Worm (Caenorhabditis elegans): ENCODE data around the gene C46E10.8.
"Not testable (repeated sequence)": the region's sequence is repeated elsewhere in the genome, so short reads cannot be mapped to it uniquely, and the experiment has no call there.

C46E10.8 gene

ce11 chrII:3727996-3728395 is at the start of gene C46E10.8:
Gene C46E10.8, minus strand, starts transcription at chrII:3728096.
- TF ChIP-seq cog-1 (tag; optimal IDR thresholded peaks at IDR 0.05) = no peak
- TF ChIP-seq ztf-29 (GFP tag; IDR thresholded peaks at IDR 0.05) = no peak
- TF ChIP-seq flt-1 (GFP tag; IDR thresholded peaks at IDR 0.05) = no peak
- TF ChIP-seq klf-2 (GFP tag; conservative IDR thresholded peaks at IDR 0.05) = no peak
- TF ChIP-seq tab-1 (GFP tag; IDR thresholded peaks at IDR 0.05) = no peak
- no peak for TF ChIP-seq ztf-23 (GFP tag; IDR thresholded peaks at IDR 0.05)
- no peak for TF ChIP-seq med-1 (GFP tag; optimal IDR thresholded peaks at IDR 0.05; ENCODE audit: insufficient read depth)
- no peak for TF ChIP-seq T22C8.4 (GFP tag; IDR thresholded peaks at IDR 0.05)
- TF ChIP-seq ref-1 (GFP tag; conservative IDR thresholded peaks at IDR 0.05) = no peak

ce11 chrII:3775719-3776118 is 47.8 kb upstream of the C46E10.8 start, which contains the start of gene T24E12.3:
Gene T24E12.3, plus strand, starts transcription at chrII:3776019.
- no peak for TF ChIP-seq tab-1 (GFP tag; IDR thresholded peaks at IDR 0.05)
- TF ChIP-seq ref-1 (GFP tag; conservative IDR thresholded peaks at IDR 0.05) = no peak
- no peak for TF ChIP-seq ztf-29 (GFP tag; IDR thresholded peaks at IDR 0.05)
- no peak for TF ChIP-seq ztf-23 (GFP tag; IDR thresholded peaks at IDR 0.05)
- TF ChIP-seq cog-1 (tag; optimal IDR thresholded peaks at IDR 0.05) = no peak
- no peak for TF ChIP-seq T22C8.4 (GFP tag; IDR thresholded peaks at IDR 0.05)
- no peak for TF ChIP-seq klf-2 (GFP tag; conservative IDR thresholded peaks at IDR 0.05)
- no peak for TF ChIP-seq flt-1 (GFP tag; IDR thresholded peaks at IDR 0.05)

- TF ChIP-seq T22C8.4 (GFP tag; IDR thresholded peaks at IDR 0.05) (no peak), med-1 (GFP tag; optimal IDR thresholded peaks at IDR 0.05; ENCODE audit: insufficient read depth) (no peak), cog-1 (tag; optimal IDR thresholded peaks at IDR 0.05) (no peak), klf-2 (GFP tag; conservative IDR thresholded peaks at IDR 0.05) (no peak), ztf-23 (GFP tag; IDR thresholded peaks at IDR 0.05) (no peak), ref-1 (GFP tag; conservative IDR thresholded peaks at IDR 0.05) (no peak), ztf-29 (GFP tag; IDR thresholded peaks at IDR 0.05) (no peak), tab-1 (GFP tag; IDR thresholded peaks at IDR 0.05) (no peak), flt-1 (GFP tag; IDR thresholded peaks at IDR 0.05) (no peak)
Measured at ce11 chrII:3773130-3773529, 45.2 kb upstream of the C46E10.8 start, which contains the start of gene T24E12.10. Gene T24E12.10, minus strand, starts transcription at chrII:3773230.

ce11 chrII:3771640-3772039 is 43.7 kb upstream of the C46E10.8 start:
- no peak for TF ChIP-seq ztf-29 (GFP tag; IDR thresholded peaks at IDR 0.05)
- no peak for TF ChIP-seq med-1 (GFP tag; optimal IDR thresholded peaks at IDR 0.05; ENCODE audit: insufficient read depth)
- TF ChIP-seq ztf-23 (GFP tag; IDR thresholded peaks at IDR 0.05) = no peak
- no peak for TF ChIP-seq tab-1 (GFP tag; IDR thresholded peaks at IDR 0.05)
- TF ChIP-seq flt-1 (GFP tag; IDR thresholded peaks at IDR 0.05) = no peak
- TF ChIP-seq ref-1 (GFP tag; conservative IDR thresholded peaks at IDR 0.05) = no peak

- no peak for TF ChIP-seq T22C8.4 (GFP tag; IDR thresholded peaks at IDR 0.05)
- TF ChIP-seq ztf-23 (GFP tag; IDR thresholded peaks at IDR 0.05) = no peak
- TF ChIP-seq tab-1 (GFP tag; IDR thresholded peaks at IDR 0.05) = no peak
- no peak for TF ChIP-seq cog-1 (tag; optimal IDR thresholded peaks at IDR 0.05)
- no peak for TF ChIP-seq ztf-29 (GFP tag; IDR thresholded peaks at IDR 0.05)
Measured at ce11 chrII:3764486-3764885, 36.6 kb upstream of the C46E10.8 start, which contains the start of gene srx-112. Gene srx-112, minus strand, starts transcription at chrII:3764586.

ce11 chrII:3761599-3761998 is 33.7 kb upstream of the C46E10.8 start, which contains the start of gene T24E12.6:
Gene T24E12.6, minus strand, starts transcription at chrII:3761699.
- TF ChIP-seq med-1 (GFP tag; optimal IDR thresholded peaks at IDR 0.05; ENCODE audit: insufficient read depth); T22C8.4 (GFP tag; IDR thresholded peaks at IDR 0.05); ztf-29 (GFP tag; IDR thresholded peaks at IDR 0.05): not testable (repeated sequence)

ce11 chrII:3759010-3759409 is 31.1 kb upstream of the C46E10.8 start, which contains the start of gene T24E12.12:
Gene T24E12.12, plus strand, starts transcription at chrII:3759290.
- TF ChIP-seq ztf-23 (GFP tag; IDR thresholded peaks at IDR 0.05) (no peak), ztf-29 (GFP tag; IDR thresholded peaks at IDR 0.05) (no peak), ref-1 (GFP tag; conservative IDR thresholded peaks at IDR 0.05) (no peak), med-1 (GFP tag; optimal IDR thresholded peaks at IDR 0.05; ENCODE audit: insufficient read depth) (no peak), flt-1 (GFP tag; IDR thresholded peaks at IDR 0.05) (no peak), cog-1 (tag; optimal IDR thresholded peaks at IDR 0.05) (no peak)

- TF ChIP-seq tab-1 (GFP tag; IDR thresholded peaks at IDR 0.05) = no peak
- TF ChIP-seq T22C8.4 (GFP tag; IDR thresholded peaks at IDR 0.05) = no peak
- no peak for TF ChIP-seq med-1 (GFP tag; optimal IDR thresholded peaks at IDR 0.05; ENCODE audit: insufficient read depth)
- no peak for TF ChIP-seq ref-1 (GFP tag; conservative IDR thresholded peaks at IDR 0.05)
- no peak for TF ChIP-seq flt-1 (GFP tag; IDR thresholded peaks at IDR 0.05)
- no peak for TF ChIP-seq cog-1 (tag; optimal IDR thresholded peaks at IDR 0.05)
- no peak for TF ChIP-seq ztf-29 (GFP tag; IDR thresholded peaks at IDR 0.05)
- no peak for TF ChIP-seq klf-2 (GFP tag; conservative IDR thresholded peaks at IDR 0.05)
- no peak for TF ChIP-seq ztf-23 (GFP tag; IDR thresholded peaks at IDR 0.05)
Measured at ce11 chrII:3757499-3757898, 29.6 kb upstream of the C46E10.8 start, which contains the start of gene srx-111. Gene srx-111, plus strand, starts transcription at chrII:3757799.

- no peak for TF ChIP-seq ref-1 (GFP tag; conservative IDR thresholded peaks at IDR 0.05)
- TF ChIP-seq ztf-23 (GFP tag; IDR thresholded peaks at IDR 0.05) = no peak
- TF ChIP-seq T22C8.4 (GFP tag; IDR thresholded peaks at IDR 0.05) = no peak
- TF ChIP-seq ztf-29 (GFP tag; IDR thresholded peaks at IDR 0.05) = no peak
- no peak for TF ChIP-seq cog-1 (tag; optimal IDR thresholded peaks at IDR 0.05)
- TF ChIP-seq flt-1 (GFP tag; IDR thresholded peaks at IDR 0.05) = no peak
- TF ChIP-seq tab-1 (GFP tag; IDR thresholded peaks at IDR 0.05) = no peak
- TF ChIP-seq med-1 (GFP tag; optimal IDR thresholded peaks at IDR 0.05; ENCODE audit: insufficient read depth) = no peak
- TF ChIP-seq klf-2 (GFP tag; conservative IDR thresholded peaks at IDR 0.05) = no peak
Measured at ce11 chrII:3753598-3753997, 25.7 kb upstream of the C46E10.8 start, which contains the start of gene rcd-1. Gene rcd-1, plus strand, starts transcription at chrII:3753898.

- no peak for TF ChIP-seq ztf-23 (GFP tag; IDR thresholded peaks at IDR 0.05)
- TF ChIP-seq med-1 (GFP tag; optimal IDR thresholded peaks at IDR 0.05; ENCODE audit: insufficient read depth) = no peak
- no peak for TF ChIP-seq cog-1 (tag; optimal IDR thresholded peaks at IDR 0.05)
- no peak for TF ChIP-seq ztf-29 (GFP tag; IDR thresholded peaks at IDR 0.05)
Measured at ce11 chrII:3752184-3752583, 24.3 kb upstream of the C46E10.8 start, which contains the start of gene sdz-11. Gene sdz-11, minus strand, starts transcription at chrII:3752284.
